Worm (Caenorhabditis elegans): Measurements from ENCODE around the gene hse-5.

DNA sequence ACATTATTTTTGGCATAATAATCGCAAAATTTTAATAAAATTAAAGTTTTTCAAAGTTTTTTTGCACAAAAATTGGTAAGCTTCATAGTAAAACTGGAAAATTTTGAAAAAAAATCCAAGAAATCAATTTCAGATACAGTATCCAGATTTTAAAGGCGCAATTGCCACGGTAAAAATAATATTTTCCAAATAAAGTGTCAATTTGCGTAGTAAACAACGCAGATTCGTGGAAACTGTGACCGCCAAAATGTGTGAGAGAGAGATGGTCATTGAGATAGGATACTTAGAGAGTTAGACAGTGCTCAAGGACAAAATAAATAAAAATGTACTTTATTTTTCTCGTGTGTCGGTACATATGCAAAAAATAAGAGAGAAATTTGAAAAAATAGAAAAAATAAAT lies 42.4 kb upstream of the hse-5 start:
- TF ChIP-seq spr-3 (GFP tag; optimal IDR thresholded peaks at IDR 0.05): no peak
- TF ChIP-seq T26A8.4 (GFP tag; IDR thresholded peaks at IDR 0.05): no peak
- TF ChIP-seq nhr-76 (tag; optimal IDR thresholded peaks at IDR 0.05): no peak
- no peak for TF ChIP-seq ama-1 (optimal IDR thresholded peaks at IDR 0.05)
